Worm (Caenorhabditis elegans): Measurements from ENCODE around the gene H03A11.13.

Gene H03A11.13

DNA sequence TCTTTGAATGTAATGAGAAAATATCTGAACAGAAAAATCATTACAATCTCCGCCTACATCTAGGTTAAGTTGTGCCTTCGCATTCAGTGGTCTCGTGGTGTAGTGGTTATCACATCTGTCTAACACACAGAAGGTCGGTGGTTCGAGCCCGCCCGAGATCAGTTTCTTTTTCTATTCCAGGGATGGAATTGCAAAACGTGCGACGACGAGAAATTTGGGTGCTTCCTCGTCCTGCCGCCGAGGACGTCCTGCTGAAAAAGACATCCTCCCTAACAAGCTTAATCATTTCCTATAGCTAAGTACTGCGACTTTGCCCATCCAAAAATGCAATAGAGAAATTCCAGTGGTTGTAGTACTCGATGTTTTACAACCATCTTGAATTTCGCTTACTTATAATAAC, 23.0 kb upstream of the H03A11.13 start (continued):
- TF ChIP-seq fos-1 (tag; optimal IDR thresholded peaks at IDR 0.05): no peak
- no peak for TF ChIP-seq unc-86 (tag; optimal IDR thresholded peaks at IDR 0.05)
- TF ChIP-seq xbp-1 (tag; optimal IDR thresholded peaks at IDR 0.05): no peak
- no peak for TF ChIP-seq zag-1 (tag; optimal IDR thresholded peaks at IDR 0.05)
- TF ChIP-seq nhr-19 (GFP tag; conservative IDR thresholded peaks at IDR 0.05): peak; percentile 28; the same call in 1 of the 2 replicates
- TF ChIP-seq pag-3 (tag; optimal IDR thresholded peaks at IDR 0.05; ENCODE audit: borderline replicate concordance, insufficient read depth): no peak
- TF ChIP-seq pax-3 (tag; optimal IDR thresholded peaks at IDR 0.05): no peak
- TF ChIP-seq sox-4 (tag; optimal IDR thresholded peaks at IDR 0.05): no peak
- TF ChIP-seq nhr-20 (tag; optimal IDR thresholded peaks at IDR 0.05): peak; percentile 50
- TF ChIP-seq nhr-76 (tag; optimal IDR thresholded peaks at IDR 0.05): no peak
- TF ChIP-seq nhr-90 (tag; optimal IDR thresholded peaks at IDR 0.05; ENCODE audit: poor library complexity): peak; percentile 15
- peak; percentile 23 for TF ChIP-seq lin-14 (GFP tag; optimal IDR thresholded peaks at IDR 0.05)
- no peak for TF ChIP-seq hpl-2 (GFP tag; optimal IDR thresholded peaks at IDR 0.05)
- TF ChIP-seq aha-1 (tag; optimal IDR thresholded peaks at IDR 0.05): no peak
- no peak for TF ChIP-seq ceh-8 (GFP tag; optimal IDR thresholded peaks at IDR 0.05)
- no peak for TF ChIP-seq nhr-84 (tag; optimal IDR thresholded peaks at IDR 0.05)
- no peak for TF ChIP-seq ceh-90 (tag; optimal IDR thresholded peaks at IDR 0.05)
- TF ChIP-seq swsn-7 (tag; optimal IDR thresholded peaks at IDR 0.05): no peak
- no peak for TF ChIP-seq zip-4 (GFP tag; optimal IDR thresholded peaks at IDR 0.05)
- TF ChIP-seq nhr-47 (tag; optimal IDR thresholded peaks at IDR 0.05): peak; percentile 36
- no peak for TF ChIP-seq aly-2 (tag; optimal IDR thresholded peaks at IDR 0.05)
- TF ChIP-seq irx-1 (tag; optimal IDR thresholded peaks at IDR 0.05): no peak
- peak; percentile 53 for TF ChIP-seq nhr-71 (tag; optimal IDR thresholded peaks at IDR 0.05)
- no peak for TF ChIP-seq egl-27 (tag; optimal IDR thresholded peaks at IDR 0.05)
- TF ChIP-seq lsy-2 (tag; optimal IDR thresholded peaks at IDR 0.05): no peak
- no peak for TF ChIP-seq nhr-237 (tag; optimal IDR thresholded peaks at IDR 0.05)
- no peak for TF ChIP-seq egl-13 (tag; optimal IDR thresholded peaks at IDR 0.05)
- no peak for TF ChIP-seq fkh-4 (tag; optimal IDR thresholded peaks at IDR 0.05; ENCODE audit: borderline replicate concordance)
- peak in 1 of 2 experiments; percentile 53 for TF ChIP-seq lin-35 (GFP tag; optimal IDR thresholded peaks at IDR 0.05)
- peak in 1 of 6 experiments; percentile 38 for TF ChIP-seq elt-3 (tag; optimal IDR thresholded peaks at IDR 0.05)
- no peak for TF ChIP-seq C16A3.4 (tag; optimal IDR thresholded peaks at IDR 0.05)
- no peak for TF ChIP-seq sup-37 (GFP tag; optimal IDR thresholded peaks at IDR 0.05)
- no peak for TF ChIP-seq dsc-1 (tag; optimal IDR thresholded peaks at IDR 0.05)
- no peak for TF ChIP-seq lir-3 (tag; optimal IDR thresholded peaks at IDR 0.05; ENCODE audit: poor library complexity)
- TF ChIP-seq snu-23 (GFP tag; optimal IDR thresholded peaks at IDR 0.05): peak; percentile 63
- TF ChIP-seq blmp-1 (tag; optimal IDR thresholded peaks at IDR 0.05): no peak
- no peak for TF ChIP-seq grh-1 (GFP tag; IDR thresholded peaks at IDR 0.05)

DNA sequence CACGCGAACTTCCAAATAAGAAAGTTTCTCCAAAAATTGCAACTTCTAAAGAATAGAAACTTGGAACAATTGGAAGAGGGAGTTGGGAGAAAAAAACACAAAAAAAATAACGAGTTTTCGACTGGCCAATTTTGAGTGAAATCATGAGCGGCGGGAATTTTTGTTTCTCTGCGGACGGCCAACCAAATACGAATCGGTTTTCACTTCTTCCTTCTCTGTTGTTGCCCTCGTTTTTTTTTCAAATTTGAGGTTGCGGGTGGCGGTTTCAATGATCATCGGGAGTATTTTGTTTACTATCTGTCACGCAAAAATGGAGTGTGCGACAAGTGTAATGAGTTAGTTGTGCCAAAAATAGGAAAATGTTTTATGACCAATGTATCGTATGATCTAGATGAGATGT, 20.7 kb upstream of the H03A11.13 start:
- peak in 1 of 2 experiments; percentile 9 for TF ChIP-seq lin-35 (GFP tag; optimal IDR thresholded peaks at IDR 0.05)
- TF ChIP-seq snu-23 (GFP tag; optimal IDR thresholded peaks at IDR 0.05): peak; percentile 20
- TF ChIP-seq blmp-1 (tag; optimal IDR thresholded peaks at IDR 0.05): peak; percentile 50
- peak; percentile 60 for TF ChIP-seq nhr-85 (tag)
- no peak for TF ChIP-seq ets-5 (GFP tag; IDR thresholded peaks at IDR 0.05)
- peak; percentile 56 for TF ChIP-seq lin-14 (GFP tag; optimal IDR thresholded peaks at IDR 0.05)
- no peak for TF ChIP-seq tbx-2 (tag; optimal IDR thresholded peaks at IDR 0.05)

DNA sequence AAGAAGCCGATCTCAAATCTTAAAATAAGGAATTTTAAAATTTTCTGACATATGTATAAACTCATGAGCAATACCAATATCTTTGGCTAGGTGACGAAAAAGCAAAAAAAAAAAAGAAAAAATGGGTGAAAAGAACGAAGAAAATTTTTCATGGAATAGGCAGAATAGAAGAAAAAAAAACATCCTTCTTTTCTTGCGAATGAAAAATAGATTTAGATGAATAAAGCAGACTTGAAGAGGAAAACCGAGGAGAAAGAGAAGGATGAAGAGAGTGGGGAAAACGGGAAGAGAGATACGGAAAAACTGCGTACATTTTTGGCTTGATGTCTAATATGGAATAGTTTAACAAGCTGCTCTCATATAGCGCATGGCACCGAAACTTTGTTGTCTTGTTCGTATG, 18.8 kb upstream of the H03A11.13 start:
- no peak for TF ChIP-seq unc-130 (tag; optimal IDR thresholded peaks at IDR 0.05)
- TF ChIP-seq nhr-28 (tag; optimal IDR thresholded peaks at IDR 0.05): no peak
- no peak for TF ChIP-seq fkh-4 (tag; optimal IDR thresholded peaks at IDR 0.05; ENCODE audit: borderline replicate concordance)
